Worm (Caenorhabditis elegans): Measurements from ENCODE around the gene F15B9.6.

The F15B9.6 gene

ce11 chrV:12997422-12997821 lies 16.5 kb upstream of the F15B9.6 start, which contains the start of gene far-3:
TSS of gene far-3 (minus strand) at chrV:12997522.
- TF ChIP-seq blmp-1 (tag; optimal IDR thresholded peaks at IDR 0.05) (no peak), unc-30 (tag; optimal IDR thresholded peaks at IDR 0.05) (no peak), ceh-63 (GFP tag; optimal IDR thresholded peaks at IDR 0.05) (no peak), lin-35 (GFP tag; optimal IDR thresholded peaks at IDR 0.05) (no peak), nhr-71 (tag; optimal IDR thresholded peaks at IDR 0.05) (no peak), snu-23 (GFP tag; optimal IDR thresholded peaks at IDR 0.05) (no peak), swsn-7 (tag; optimal IDR thresholded peaks at IDR 0.05) (no peak), nhr-20 (tag; optimal IDR thresholded peaks at IDR 0.05) (no peak), nhr-90 (tag; optimal IDR thresholded peaks at IDR 0.05; ENCODE audit: poor library complexity) (no peak), lin-15B (tag; optimal IDR thresholded peaks at IDR 0.05) (no peak), nhr-19 (GFP tag; conservative IDR thresholded peaks at IDR 0.05) (no peak), ceh-90 (tag; optimal IDR thresholded peaks at IDR 0.05) (no peak), F16B12.6 (tag; optimal IDR thresholded peaks at IDR 0.05) (no peak), hlh-17 (GFP tag; optimal IDR thresholded peaks at IDR 0.05; ENCODE audit: borderline replicate concordance) (no peak), nhr-85 (tag) (no peak), alr-1 (tag; optimal IDR thresholded peaks at IDR 0.05; ENCODE audit: borderline replicate concordance) (no peak), fkh-8 (tag; optimal IDR thresholded peaks at IDR 0.05) (no peak), egl-13 (tag; optimal IDR thresholded peaks at IDR 0.05) (no peak)

DNA sequence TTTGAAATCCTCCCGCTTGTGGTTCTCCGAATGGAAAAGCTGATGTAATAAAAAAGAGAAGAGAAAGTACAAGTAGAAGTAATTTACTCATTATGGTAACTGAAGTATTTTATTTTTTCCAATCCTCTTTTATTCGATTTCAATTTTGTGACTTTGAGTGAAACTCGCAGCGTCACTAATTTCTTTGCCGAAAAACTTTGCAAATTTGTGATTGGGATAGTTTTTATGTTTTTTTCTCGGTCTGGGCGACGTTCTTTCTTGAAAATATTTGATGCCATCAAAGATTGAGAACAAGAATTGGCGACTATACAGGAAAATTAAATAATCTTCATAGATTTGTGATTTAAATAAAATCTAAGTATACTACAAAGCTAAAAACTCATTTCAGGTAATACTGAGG lies 14.4 kb upstream of the F15B9.6 start, which contains the start of gene far-4:
Gene far-4 (minus strand): TSS at position 101 of the 400 bp plus-strand sequence.
- TF ChIP-seq nhr-77 (tag; optimal IDR thresholded peaks at IDR 0.05) (no peak), lin-15B (tag; optimal IDR thresholded peaks at IDR 0.05) (no peak), ztf-11 (tag; optimal IDR thresholded peaks at IDR 0.05) (no peak), nhr-71 (tag; optimal IDR thresholded peaks at IDR 0.05) (no peak), ceh-82 (tag; optimal IDR thresholded peaks at IDR 0.05) (no peak), egl-13 (tag; optimal IDR thresholded peaks at IDR 0.05) (no peak), irx-1 (tag; optimal IDR thresholded peaks at IDR 0.05) (no peak), hlh-4 (tag; optimal IDR thresholded peaks at IDR 0.05) (no peak), lsy-2 (tag; optimal IDR thresholded peaks at IDR 0.05) (no peak)

DNA sequence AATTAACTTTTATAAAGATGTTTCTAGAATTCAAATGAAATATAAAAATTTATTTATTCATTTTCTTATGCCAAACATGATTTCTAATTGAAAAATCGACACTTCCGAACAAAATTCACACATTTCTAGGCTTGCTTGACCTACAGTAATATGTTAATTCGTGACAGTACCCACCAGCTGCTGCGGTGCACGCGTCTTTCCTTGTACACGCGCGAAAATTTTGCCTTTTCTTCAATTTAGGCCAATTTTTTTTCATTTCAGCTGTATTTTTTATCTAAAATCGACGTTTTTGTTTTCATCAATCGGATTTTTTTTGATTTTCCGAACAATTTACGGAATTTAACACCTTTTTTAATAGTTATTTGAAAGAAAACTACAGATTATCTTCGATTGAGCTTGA lies 13.9 kb upstream of the F15B9.6 start:
- TF ChIP-seq fkh-10 (GFP tag; optimal IDR thresholded peaks at IDR 0.05): no peak
- TF ChIP-seq unc-30 (tag; optimal IDR thresholded peaks at IDR 0.05): no peak

DNA sequence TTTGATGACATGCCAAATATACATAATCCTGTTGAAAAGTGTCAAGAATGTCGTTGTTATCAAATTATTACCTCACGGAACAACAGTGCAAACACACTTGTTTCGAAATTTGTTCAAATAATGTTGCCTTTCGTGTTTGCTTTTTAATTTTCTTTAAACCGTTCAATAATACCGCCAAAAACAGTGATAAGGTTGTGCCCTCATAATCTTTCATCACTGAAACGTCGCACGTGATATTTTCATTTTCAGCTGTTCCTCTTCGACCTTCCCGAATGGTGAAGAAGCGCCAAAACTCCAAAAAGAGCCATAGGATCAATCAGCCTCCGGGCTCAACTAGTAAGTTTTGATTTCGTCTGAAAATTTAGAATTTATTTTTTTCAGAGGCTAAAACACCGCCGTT lies 11.9 kb upstream of the F15B9.6 start, which contains the start of gene inft-2:
Gene inft-2 (plus strand): TSS at position 248 of the 400 bp plus-strand sequence.
- TF ChIP-seq elt-2 (tag; optimal IDR thresholded peaks at IDR 0.05) (peak; percentile 25), tbx-2 (tag; optimal IDR thresholded peaks at IDR 0.05) (no peak), efl-1 (optimal IDR thresholded peaks at IDR 0.05) (no peak), efl-1 (GFP tag; optimal IDR thresholded peaks at IDR 0.05 in 1 of 2) (peak in 1 of 2 experiments; percentile 52)

ce11 chrV:13003378-13003777 lies 10.6 kb upstream of the F15B9.6 start:
- TF ChIP-seq ceh-90 (tag; optimal IDR thresholded peaks at IDR 0.05) (no peak), dpl-1 (GFP tag; optimal IDR thresholded peaks at IDR 0.05) (peak in 2 of 3 experiments; percentile 47 to 67), nhr-85 (tag) (peak; percentile 74), swsn-7 (tag; optimal IDR thresholded peaks at IDR 0.05) (peak; percentile 58), alr-1 (tag; optimal IDR thresholded peaks at IDR 0.05; ENCODE audit: borderline replicate concordance) (no peak), hpl-2 (GFP tag; optimal IDR thresholded peaks at IDR 0.05) (no peak), rnt-1 (tag; optimal IDR thresholded peaks at IDR 0.05) (peak; percentile 75), dsc-1 (tag; optimal IDR thresholded peaks at IDR 0.05) (peak; percentile 32), unc-62 (GFP tag; optimal IDR thresholded peaks at IDR 0.05) (no peak), skn-1 (tag; optimal IDR thresholded peaks at IDR 0.05) (peak; percentile 58), ztf-4 (tag; optimal IDR thresholded peaks at IDR 0.05) (no peak), nhr-11 (tag; optimal IDR thresholded peaks at IDR 0.05) (no peak), C04F5.9 (tag; optimal IDR thresholded peaks at IDR 0.05) (no peak), lsy-2 (tag; optimal IDR thresholded peaks at IDR 0.05) (peak; percentile 47 to 70), mab-9 (GFP tag; IDR thresholded peaks at IDR 0.05) (no peak), ceh-8 (GFP tag; optimal IDR thresholded peaks at IDR 0.05) (no peak), nhr-47 (tag; optimal IDR thresholded peaks at IDR 0.05) (peak; percentile 75), zag-1 (tag; optimal IDR thresholded peaks at IDR 0.05) (no peak), nhr-12 (tag; optimal IDR thresholded peaks at IDR 0.05) (no peak), blmp-1 (tag; optimal IDR thresholded peaks at IDR 0.05) (peak; percentile 18), C34B4.2 (tag; optimal IDR thresholded peaks at IDR 0.05) (no peak), tbx-2 (tag; optimal IDR thresholded peaks at IDR 0.05) (peak; percentile 32), lin-13 (GFP tag; optimal IDR thresholded peaks at IDR 0.05) (peak; percentile 43), hlh-4 (tag; optimal IDR thresholded peaks at IDR 0.05) (no peak), egl-13 (tag; optimal IDR thresholded peaks at IDR 0.05) (no peak)
